Fruit fly (Drosophila melanogaster) whole organism, prepupa: Measurements from ENCODE around the gene btd.

Experiments used
- Blimp-1 ChIP-seq: fragments of 200-800 bp; sonication (Bioruptor generic); optimal IDR thresholded peaks from 3 replicates; lab custom pipeline; 2017; ENCODE audit warnings: missing biosample characterization, missing genetic modification characterization, mild to moderate bottlenecking, moderate library complexity, missing genetic modification reagents
- CG10631 ChIP-seq: fragments of 200-800 bp; sonication (Bioruptor generic); optimal IDR thresholded peaks from 2 replicates; lab custom pipeline; 2016; ENCODE audit warnings: missing biosample characterization, missing genetic modification characterization
- CG10669 ChIP-seq: fragments of 200-800 bp; sonication (Bioruptor generic); optimal IDR thresholded peaks from 3 replicates; lab custom pipeline; 2018; ENCODE audit warnings: missing biosample characterization, mild to moderate bottlenecking, missing genetic modification characterization, moderate library complexity
- CG11294 ChIP-seq: fragments of 200-800 bp; sonication (Bioruptor generic); IDR thresholded peaks from 2 replicates; pipeline ENCODE4 v1.3.6; 2022; ENCODE audit warnings: missing biosample characterization, missing genetic modification characterization
- CG15336 ChIP-seq: fragments of 200-800 bp; sonication (Bioruptor generic); IDR thresholded peaks from 2 replicates; pipeline ENCODE4 v1.3.6; 2022; ENCODE audit warnings: missing biosample characterization, missing genetic modification characterization
- CG1621 ChIP-seq: fragments of 200-800 bp; sonication (Bioruptor generic); optimal IDR thresholded peaks from 3 replicates; lab custom pipeline; 2018; ENCODE audit warnings: missing biosample characterization, mild to moderate bottlenecking, missing genetic modification characterization
- CG16779 ChIP-seq: fragments of 200-800 bp; sonication (Bioruptor generic); optimal IDR thresholded peaks from 3 replicates; lab custom pipeline; 2017; ENCODE audit warnings: missing biosample characterization, mild to moderate bottlenecking, missing genetic modification characterization
- CG3032 ChIP-seq: fragments of 200-800 bp; optimal IDR thresholded peaks from 2 replicates; lab custom pipeline; 2019; ENCODE audit warnings: missing biosample characterization, mild to moderate bottlenecking, missing genetic modification characterization, moderate library complexity
- CG31627 ChIP-seq: fragments of 200-800 bp; sonication (Bioruptor generic); optimal IDR thresholded peaks from 3 replicates; lab custom pipeline; 2016; ENCODE audit warnings: missing biosample characterization, missing genetic modification characterization
- CG32006 ChIP-seq: fragments of 200-800 bp; sonication (Bioruptor generic); optimal IDR thresholded peaks from 3 replicates; lab custom pipeline; 2017; ENCODE audit warnings: missing biosample characterization, mild to moderate bottlenecking, missing genetic modification characterization
- CG34406 ChIP-seq: fragments of 200-800 bp; sonication (Bioruptor generic); optimal IDR thresholded peaks from 3 replicates; lab custom pipeline; 2016; ENCODE audit warnings: missing biosample characterization, missing genetic modification characterization
- CG3919 ChIP-seq: fragments of 200-800 bp; sonication (Bioruptor generic); optimal IDR thresholded peaks from 3 replicates; lab custom pipeline; 2016; ENCODE audit warnings: missing biosample characterization, missing genetic modification characterization
- CG6163 ChIP-seq: fragments of 200-800 bp; sonication (Bioruptor generic); IDR thresholded peaks from 3 replicates; pipeline ENCODE4 v1.3.6; 2022; ENCODE audit warnings: missing biosample characterization, missing genetic modification characterization
- CG6276 ChIP-seq: fragments of 200-800 bp; sonication (Bioruptor generic); optimal IDR thresholded peaks from 2 replicates; lab custom pipeline; 2017; ENCODE audit warnings: missing biosample characterization, mild to moderate bottlenecking, missing genetic modification characterization
- CG6808 ChIP-seq: fragments of 200-800 bp; sonication (Bioruptor generic); optimal IDR thresholded peaks from 3 replicates; lab custom pipeline; 2017; ENCODE audit warnings: missing biosample characterization, missing genetic modification characterization, mild to moderate bottlenecking, moderate library complexity, missing genetic modification reagents
- CG6854 ChIP-seq: fragments of 200-800 bp; sonication (Bioruptor generic); optimal IDR thresholded peaks from 2 replicates; lab custom pipeline; 2017; ENCODE audit warnings: missing biosample characterization, mild to moderate bottlenecking, missing genetic modification characterization
- CG7368 ChIP-seq: fragments of 200-800 bp; sonication (Bioruptor generic); optimal IDR thresholded peaks from 3 replicates; lab custom pipeline; 2016; ENCODE audit warnings: missing biosample characterization, missing genetic modification characterization
- CG8119 ChIP-seq: fragments of 200-800 bp; sonication (Bioruptor generic); IDR thresholded peaks from 3 replicates; pipeline ENCODE4 v1.3.6; 2022; ENCODE audit warnings: missing biosample characterization, missing genetic modification characterization
- CG8319 ChIP-seq: fragments of 200-800 bp; sonication (Bioruptor generic); optimal IDR thresholded peaks from 3 replicates; lab custom pipeline; 2016; ENCODE audit warnings: missing biosample characterization, missing genetic modification characterization
- Eip78C ChIP-seq: fragments of 200-800 bp; sonication (Bioruptor generic); peaks from one replicate; lab custom pipeline; 2016; ENCODE audit warnings: missing biosample characterization, missing genetic modification characterization
- Ets21C ChIP-seq: fragments of 200-800 bp; sonication (Bioruptor generic); optimal IDR thresholded peaks from 3 replicates; lab custom pipeline; 2016; ENCODE audit warnings: missing biosample characterization, missing genetic modification characterization
- Hr38 ChIP-seq: sonication (Bioruptor generic); optimal IDR thresholded peaks from 2 replicates; lab custom pipeline; 2016; ENCODE audit warnings: missing biosample characterization, missing genetic modification characterization
- Hr39 ChIP-seq: fragments of 200-800 bp; sonication (Bioruptor generic); optimal IDR thresholded peaks from 2 replicates; lab custom pipeline; 2016; ENCODE audit warnings: missing biosample characterization, missing genetic modification characterization
- Hr4 ChIP-seq: fragments of 200-800 bp; sonication (Bioruptor generic); optimal IDR thresholded peaks from 3 replicates; lab custom pipeline; 2016; ENCODE audit warnings: missing biosample characterization, missing genetic modification characterization
- Lpt ChIP-seq: fragments of 200-800 bp; sonication (Bioruptor generic); optimal IDR thresholded peaks from 3 replicates; lab custom pipeline; 2016; ENCODE audit warnings: missing biosample characterization, missing genetic modification characterization
- OdsH ChIP-seq: fragments of 200-800 bp; sonication (Bioruptor generic); optimal IDR thresholded peaks from 3 replicates; lab custom pipeline; 2016; ENCODE audit warnings: missing biosample characterization, missing genetic modification characterization
- Smox ChIP-seq: fragments of 200-800 bp; sonication (Bioruptor generic); optimal IDR thresholded peaks from 3 replicates; lab custom pipeline; 2016; ENCODE audit warnings: missing biosample characterization, missing genetic modification characterization
- Sox102F ChIP-seq: fragments of 200-800 bp; sonication (Bioruptor generic); optimal IDR thresholded peaks from 2 replicates; lab custom pipeline; 2016; ENCODE audit warnings: missing biosample characterization, mild to moderate bottlenecking, missing genetic modification characterization
- Sox14 ChIP-seq: fragments of 200-800 bp; sonication (Bioruptor generic); optimal IDR thresholded peaks from 3 replicates; lab custom pipeline; 2016; ENCODE audit warnings: missing biosample characterization, missing genetic modification characterization
- acj6 ChIP-seq: fragments of 200-800 bp; sonication (Bioruptor generic); optimal IDR thresholded peaks from 3 replicates; lab custom pipeline; 2016; ENCODE audit warnings: missing biosample characterization, missing genetic modification characterization
- cyc ChIP-seq: fragments of 200-800 bp; sonication (Bioruptor generic); optimal IDR thresholded peaks from 3 replicates; lab custom pipeline; 2016; ENCODE audit warnings: missing biosample characterization, missing genetic modification characterization
- dac ChIP-seq: fragments of 200-800 bp; sonication (Bioruptor generic); optimal IDR thresholded peaks from 2 replicates; lab custom pipeline; 2017; ENCODE audit warnings: missing biosample characterization, mild to moderate bottlenecking, missing genetic modification characterization
- dsx ChIP-seq: fragments of 200-800 bp; optimal IDR thresholded peaks from 3 replicates; lab custom pipeline; 2019; ENCODE audit warnings: missing biosample characterization, mild to moderate bottlenecking, missing genetic modification characterization, moderate library complexity; ENCODE audit not compliant: poor library complexity, severe bottlenecking
- eg ChIP-seq: fragments of 200-800 bp; sonication (Bioruptor generic); IDR thresholded peaks from 3 replicates; pipeline ENCODE4 v1.3.6; 2022; ENCODE audit warnings: missing biosample characterization, missing genetic modification characterization
- esn ChIP-seq: fragments of 200-800 bp; sonication (Bioruptor generic); optimal IDR thresholded peaks from 2 replicates; lab custom pipeline; 2016; ENCODE audit warnings: missing biosample characterization, mild to moderate bottlenecking, missing genetic modification characterization, moderate library complexity
- fd59A ChIP-seq: fragments of 200-800 bp; sonication (Bioruptor generic); optimal IDR thresholded peaks from 2 replicates; lab custom pipeline; 2017; ENCODE audit warnings: missing biosample characterization, mild to moderate bottlenecking, missing genetic modification characterization, missing genetic modification reagents
- fkh ChIP-seq: fragments of 200-800 bp; sonication (Bioruptor generic); optimal IDR thresholded peaks from 3 replicates; lab custom pipeline; 2017; ENCODE audit warnings: missing biosample characterization, mild to moderate bottlenecking, missing genetic modification characterization, moderate library complexity
- lz ChIP-seq: fragments of 200-800 bp; sonication (Bioruptor generic); optimal IDR thresholded peaks from 3 replicates; lab custom pipeline; 2016; ENCODE audit warnings: missing biosample characterization, missing genetic modification characterization
- net ChIP-seq: fragments of 200-800 bp; sonication (Bioruptor generic); optimal IDR thresholded peaks from 3 replicates; lab custom pipeline; 2016; ENCODE audit warnings: missing biosample characterization, missing genetic modification characterization
- salr ChIP-seq, 2 experiments: fragments of 200-800 bp; sonication (Bioruptor generic); optimal IDR thresholded peaks; 3 replicates each; lab custom pipeline; 2016 to 2018; ENCODE audit warnings: missing biosample characterization in 2 of 2, missing genetic modification characterization in 2 of 2, mild to moderate bottlenecking in 1 of 2
- spab ChIP-seq: fragments of 200-800 bp; sonication (Bioruptor generic); optimal IDR thresholded peaks from 2 replicates; lab custom pipeline; 2017; ENCODE audit warnings: missing biosample characterization, mild to moderate bottlenecking, missing genetic modification characterization, missing genetic modification reagents
- ss ChIP-seq, 2 experiments: fragments of 200-800 bp; sonication (Bioruptor generic); optimal IDR thresholded peaks; 2 replicates in 1 of 2; 3 replicates in 1 of 2; lab custom pipeline; 2017 to 2018; ENCODE audit warnings: mild to moderate bottlenecking in 2 of 2, missing biosample characterization in 2 of 2, missing genetic modification characterization in 2 of 2, moderate library complexity in 1 of 2
- topi ChIP-seq: fragments of 200-800 bp; sonication (Bioruptor generic); optimal IDR thresholded peaks from 3 replicates; lab custom pipeline; 2016; ENCODE audit warnings: missing biosample characterization, missing genetic modification characterization
- vri ChIP-seq: fragments of 200-800 bp; sonication (Bioruptor generic); optimal IDR thresholded peaks from 3 replicates; lab custom pipeline; 2016; ENCODE audit warnings: missing biosample characterization, mild to moderate bottlenecking, missing genetic modification characterization

The btd gene

dm6 chrX:9650048-9650447 is 43.9 kb upstream of the btd start (continued):
- TF ChIP-seq fd59A (GFP tag; lab: Kevin White, UChicago) (peak; percentile 88), Sox14 (GFP tag; lab: Kevin White, UChicago) (peak; percentile 92), CG15336 (GFP tag; lab: Robert Waterston, UW) (peak; percentile 94), CG32006 (GFP tag; lab: Kevin White, UChicago) (peak; percentile 96), dsx (peak; percentile 49), CG6276 (GFP tag; lab: Kevin White, UChicago) (peak; percentile 90), Sox102F (GFP tag; lab: Kevin White, UChicago) (no peak), CG6808 (peak; percentile 91), CG11294 (peak; percentile 76), lz (GFP tag; lab: Kevin White, UChicago) (peak; percentile 30), eg (peak; percentile 93), CG1621 (tag; lab: Kevin White, UChicago) (peak; percentile 86), CG6854 (no peak), CG6163 (GFP tag; lab: Robert Waterston, UW) (peak; percentile 96), CG8119 (GFP tag; lab: Robert Waterston, UW) (peak; percentile 97), dac (GFP tag; lab: Kevin White, UChicago) (peak; percentile 83), CG10631 (GFP tag; lab: Kevin White, UChicago) (peak; percentile 96), CG3032 (tag; lab: Kevin White, UChicago) (peak; percentile 89), Blimp-1 (GFP tag; lab: Kevin White, UChicago) (no peak)

dm6 chrX:9650757-9651594 is 43.0 kb upstream of the btd start:
- TF ChIP-seq CG6276 (GFP tag; lab: Kevin White, UChicago): peak; percentile 96
- TF ChIP-seq CG15336 (GFP tag; lab: Robert Waterston, UW): peak; percentile 97
- TF ChIP-seq CG34406: peak; percentile 97
- peak; percentile 98 for TF ChIP-seq CG10669
- TF ChIP-seq esn: peak; percentile 97
- TF ChIP-seq CG3919 (GFP tag; lab: Kevin White, UChicago): peak; percentile 99
- TF ChIP-seq CG6808: peak; percentile 98
- peak; percentile 97 for TF ChIP-seq Lpt (GFP tag; lab: Kevin White, UChicago)
- TF ChIP-seq lz (GFP tag; lab: Kevin White, UChicago): peak; percentile 96
- TF ChIP-seq CG3032 (tag; lab: Kevin White, UChicago): peak; percentile 97
- TF ChIP-seq acj6 (GFP tag; lab: Kevin White, UChicago): peak; percentile 97
- TF ChIP-seq Eip78C (GFP tag; lab: Kevin White, UChicago): peak; percentile 99
- peak; percentile 98 for TF ChIP-seq eg
- TF ChIP-seq CG32006 (GFP tag; lab: Kevin White, UChicago): peak; percentile 98
- peak; percentile 96 for TF ChIP-seq CG16779 (tag; lab: Kevin White, UChicago)
- peak; percentile 97 for TF ChIP-seq CG7368 (GFP tag; lab: Kevin White, UChicago)
- TF ChIP-seq OdsH: peak; percentile 98
- peak; percentile 98 for TF ChIP-seq CG8119 (GFP tag; lab: Robert Waterston, UW)
- TF ChIP-seq fkh (GFP tag; lab: Kevin White, UChicago): peak; percentile 48
- peak; percentile 98 for TF ChIP-seq fd59A (GFP tag; lab: Kevin White, UChicago)
- TF ChIP-seq spab (GFP tag; lab: Kevin White, UChicago): peak; percentile 98
- TF ChIP-seq CG10631 (GFP tag; lab: Kevin White, UChicago): peak; percentile 98
- TF ChIP-seq vri: peak; percentile 96
- TF ChIP-seq net (GFP tag; lab: Kevin White, UChicago): peak; percentile 99
- TF ChIP-seq Blimp-1 (GFP tag; lab: Kevin White, UChicago): peak; percentile 87
- TF ChIP-seq CG8319 (GFP tag; lab: Kevin White, UChicago): peak; percentile 97
- TF ChIP-seq dsx: peak; percentile 94
- peak; percentile 97 for TF ChIP-seq Sox102F (GFP tag; lab: Kevin White, UChicago)
- TF ChIP-seq cyc: peak; percentile 98
- TF ChIP-seq Hr39: peak; percentile 97
- TF ChIP-seq ss (GFP tag; optimal IDR thresholded peaks at IDR 0.05; lab: Kevin White, UChicago): peak; percentile 98 to 99
- TF ChIP-seq Hr4 (GFP tag; lab: Kevin White, UChicago): peak; percentile 95
- peak; percentile 96 for TF ChIP-seq Smox (GFP tag; lab: Kevin White, UChicago)
- peak; percentile 94 to 97 for TF ChIP-seq salr (GFP tag; optimal IDR thresholded peaks at IDR 0.05; lab: Kevin White, UChicago)
- peak; percentile 96 for TF ChIP-seq CG31627 (GFP tag; lab: Kevin White, UChicago)
- peak; percentile 99 for TF ChIP-seq topi (GFP tag; lab: Kevin White, UChicago)
- peak; percentile 96 for TF ChIP-seq dac (GFP tag; lab: Kevin White, UChicago)
- TF ChIP-seq Ets21C (GFP tag; lab: Kevin White, UChicago): peak; percentile 95
- TF ChIP-seq CG1621 (tag; lab: Kevin White, UChicago): peak; percentile 98
- peak; percentile 93 for TF ChIP-seq CG11294
- TF ChIP-seq Hr38: peak; percentile 28
